Fruit fly (Drosophila melanogaster) whole organism, embryonic: ENCODE data around the gene CG4004.

Experiments
- Asciz ChIP-seq: fragments of 200-800 bp; sonication (Bioruptor generic); optimal IDR thresholded peaks from 2 replicates; lab custom pipeline; 2017; ENCODE audit warnings: missing biosample characterization, mild to moderate bottlenecking, missing genetic modification characterization, missing genetic modification reagents
- Atf3 ChIP-seq: fragments of 200-800 bp; sonication (Bioruptor generic); optimal IDR thresholded peaks from 3 replicates; lab custom pipeline; 2016; ENCODE audit warnings: missing biosample characterization, missing genetic modification characterization
- BEAF-32 ChIP-seq: fragments of 200-800 bp; sonication (Bioruptor generic); optimal IDR thresholded peaks from 3 replicates; lab custom pipeline; 2017; ENCODE audit warnings: missing biosample characterization, missing genetic modification characterization, mild to moderate bottlenecking, moderate library complexity, missing genetic modification reagents
- Blimp-1 ChIP-seq: fragments of 200-800 bp; sonication (Bioruptor generic); optimal IDR thresholded peaks from 3 replicates; lab custom pipeline; 2018; ENCODE audit warnings: missing biosample characterization, missing genetic modification characterization, mild to moderate bottlenecking, moderate library complexity, missing genetic modification reagents
- BtbVII ChIP-seq: fragments of 200-800 bp; sonication (Bioruptor generic); optimal IDR thresholded peaks from 3 replicates; lab custom pipeline; 2017; ENCODE audit warnings: missing biosample characterization, mild to moderate bottlenecking, missing genetic modification characterization
- CG12942 ChIP-seq: fragments of 200-800 bp; sonication (Bioruptor generic); optimal IDR thresholded peaks from 3 replicates; lab custom pipeline; 2016; ENCODE audit warnings: missing biosample characterization, missing genetic modification characterization
- CG13123 ChIP-seq: fragments of 200-800 bp; sonication (Bioruptor generic); optimal IDR thresholded peaks from 2 replicates; lab custom pipeline; 2016; ENCODE audit warnings: missing biosample characterization, missing genetic modification characterization
- CG14667 ChIP-seq: fragments of 200-800 bp; sonication (Bioruptor generic); IDR thresholded peaks from 2 replicates; pipeline ENCODE4 v1.3.6; 2022; ENCODE audit warnings: missing biosample characterization, missing genetic modification characterization
- CG16863 ChIP-seq: fragments of 200-800 bp; sonication (Bioruptor generic); optimal IDR thresholded peaks from 3 replicates; lab custom pipeline; 2016; ENCODE audit warnings: missing biosample characterization, missing genetic modification characterization
- CG17385 ChIP-seq: fragments of 200-800 bp; sonication (Bioruptor generic); optimal IDR thresholded peaks from 3 replicates; lab custom pipeline; 2018; ENCODE audit warnings: missing biosample characterization, mild to moderate bottlenecking, missing genetic modification characterization
- CG17612 ChIP-seq: fragments of 200-800 bp; sonication (Bioruptor generic); IDR thresholded peaks from 2 replicates; pipeline ENCODE4 v1.3.6; 2022; ENCODE audit warnings: missing biosample characterization, missing genetic modification characterization
- CG2129 ChIP-seq: fragments of 200-800 bp; sonication (Bioruptor generic); IDR thresholded peaks from 2 replicates; pipeline ENCODE4 v1.3.6; 2022; ENCODE audit warnings: missing biosample characterization, missing genetic modification characterization; ENCODE audit not compliant: partially characterized antibody
- CG2889 ChIP-seq: fragments of 200-800 bp; sonication (Bioruptor generic); IDR thresholded peaks from 3 replicates; pipeline ENCODE4 v1.3.6; 2022; ENCODE audit warnings: missing biosample characterization, missing genetic modification characterization
- CG32767 ChIP-seq: fragments of 200-800 bp; sonication (Bioruptor generic); IDR thresholded peaks from 2 replicates; pipeline ENCODE4 v1.3.6; 2022; ENCODE audit warnings: missing biosample characterization, missing genetic modification characterization
- CG32772 ChIP-seq: fragments of 200-800 bp; sonication (Bioruptor generic); IDR thresholded peaks from 2 replicates; pipeline ENCODE4 v1.3.6; 2022; ENCODE audit warnings: missing biosample characterization, missing genetic modification characterization
- CG34224 ChIP-seq: fragments of 200-800 bp; sonication (Bioruptor generic); IDR thresholded peaks from 3 replicates; pipeline ENCODE4 v1.3.6; 2022; ENCODE audit warnings: missing biosample characterization, missing genetic modification characterization; ENCODE audit not compliant: partially characterized antibody
- CG34422 ChIP-seq: fragments of 200-800 bp; sonication (Bioruptor generic); IDR thresholded peaks from 3 replicates; pipeline ENCODE4 v1.3.6; 2022; ENCODE audit warnings: missing biosample characterization, missing genetic modification characterization
- CG4328 ChIP-seq: fragments of 200-800 bp; sonication (Bioruptor generic); optimal IDR thresholded peaks from 3 replicates; lab custom pipeline; 2017; ENCODE audit warnings: missing biosample characterization, missing genetic modification reagents, missing genetic modification characterization
- CG4820 ChIP-seq: fragments of 200-800 bp; sonication (Bioruptor generic); optimal IDR thresholded peaks from 3 replicates; lab custom pipeline; 2016; ENCODE audit warnings: missing biosample characterization, missing genetic modification characterization
- CG4854 ChIP-seq: fragments of 200-800 bp; sonication (Bioruptor generic); optimal IDR thresholded peaks from 2 replicates; lab custom pipeline; 2016; ENCODE audit warnings: missing biosample characterization, missing genetic modification characterization, inconsistent platforms
- CG7556 ChIP-seq: fragments of 200-800 bp; sonication (Bioruptor generic); optimal IDR thresholded peaks from 2 replicates; lab custom pipeline; 2017; ENCODE audit warnings: missing biosample characterization, mild to moderate bottlenecking, missing genetic modification characterization
- CG8089 ChIP-seq: fragments of 200-800 bp; sonication (Bioruptor generic); optimal IDR thresholded peaks from 3 replicates; lab custom pipeline; 2016; ENCODE audit warnings: missing biosample characterization, missing genetic modification characterization
- CG8478 ChIP-seq: fragments of >200 bp; optimal IDR thresholded peaks from 2 replicates; lab custom pipeline; 2018
- CG8765 ChIP-seq: fragments of 200-800 bp; sonication (Bioruptor generic); IDR thresholded peaks from 2 replicates; pipeline ENCODE4 v1.3.6; 2022; ENCODE audit warnings: missing biosample characterization, missing genetic modification characterization
- CG9817 ChIP-seq: fragments of 200-800 bp; sonication (Bioruptor generic); optimal IDR thresholded peaks from 2 replicates; lab custom pipeline; 2018; ENCODE audit warnings: missing biosample characterization, mild to moderate bottlenecking, missing genetic modification characterization, moderate library complexity
- Dad ChIP-seq: fragments of 200-800 bp; sonication (Bioruptor generic); optimal IDR thresholded peaks from 3 replicates; lab custom pipeline; 2016; ENCODE audit warnings: missing biosample characterization, missing genetic modification characterization
- Doc3 ChIP-seq: fragments of 200-800 bp; sonication (Bioruptor generic); IDR thresholded peaks from 3 replicates; pipeline ENCODE4 v1.3.6; 2022; ENCODE audit warnings: missing biosample characterization, missing genetic modification characterization; ENCODE audit not compliant: partially characterized antibody
- HmgD ChIP-seq: fragments of 200-800 bp; sonication (Bioruptor generic); optimal IDR thresholded peaks from 3 replicates; lab custom pipeline; 2016; ENCODE audit warnings: missing biosample characterization, missing genetic modification characterization
- Hr51 ChIP-seq, 2 experiments: fragments of 200-800 bp; sonication (Bioruptor generic); optimal IDR thresholded peaks; 2 replicates in 1 of 2; 3 replicates in 1 of 2; lab custom pipeline; 2016 to 2018; ENCODE audit warnings: missing biosample characterization in 2 of 2, missing genetic modification characterization in 2 of 2, mild to moderate bottlenecking in 1 of 2, moderate library complexity in 1 of 2
- Jarid2 ChIP-seq: fragments of 200-800 bp; sonication (Bioruptor generic); optimal IDR thresholded peaks from 3 replicates; lab custom pipeline; 2017; ENCODE audit warnings: mild to moderate bottlenecking, missing biosample characterization, missing genetic modification reagents, missing genetic modification characterization
- Myb ChIP-seq: fragments of 200-800 bp; sonication (Bioruptor generic); optimal IDR thresholded peaks from 2 replicates; lab custom pipeline; 2016; ENCODE audit warnings: missing biosample characterization, missing genetic modification characterization
- Nf-YA ChIP-seq: fragments of 200-800 bp; sonication (Bioruptor generic); IDR thresholded peaks from 2 replicates; pipeline ENCODE4 v1.3.6; 2022; ENCODE audit warnings: missing biosample characterization, missing genetic modification characterization
- Optix ChIP-seq: fragments of 200-800 bp; sonication (Bioruptor generic); IDR thresholded peaks from 3 replicates; pipeline ENCODE4 v1.3.6; 2022; ENCODE audit warnings: missing biosample characterization, missing genetic modification characterization
- Poxn ChIP-seq: fragments of 200-800 bp; sonication (Bioruptor generic); IDR thresholded peaks from 2 replicates; pipeline ENCODE4 v1.3.6; 2022; ENCODE audit warnings: missing biosample characterization, missing genetic modification characterization
- Scr ChIP-seq: fragments of 200-800 bp; sonication (Bioruptor generic); IDR thresholded peaks from 2 replicates; pipeline ENCODE4 v1.3.6; 2022; ENCODE audit warnings: missing biosample characterization, missing genetic modification characterization; ENCODE audit not compliant: partially characterized antibody
- Xbp1 ChIP-seq: fragments of 200-800 bp; sonication (Bioruptor generic); optimal IDR thresholded peaks from 3 replicates; lab custom pipeline; 2016; ENCODE audit warnings: missing biosample characterization, mild to moderate bottlenecking, missing genetic modification characterization
- abd-A ChIP-seq: fragments of 200-800 bp; sonication (Bioruptor generic); optimal IDR thresholded peaks from 3 replicates; lab custom pipeline; 2019; ENCODE audit warnings: missing biosample characterization, mild to moderate bottlenecking, missing genetic modification characterization, moderate library complexity
- al ChIP-seq: fragments of 200-800 bp; sonication (Bioruptor generic); IDR thresholded peaks from 2 replicates; pipeline ENCODE4 v1.3.6; 2022; ENCODE audit warnings: missing biosample characterization, missing genetic modification characterization
- ash1 ChIP-seq: fragments of 200-800 bp; sonication (Bioruptor generic); optimal IDR thresholded peaks from 2 replicates; lab custom pipeline; 2018; ENCODE audit warnings: missing biosample characterization, mild to moderate bottlenecking, missing genetic modification characterization
- bcd ChIP-seq: fragments of 200-800 bp; sonication (Bioruptor generic); optimal IDR thresholded peaks from 2 replicates; lab custom pipeline; 2017; ENCODE audit warnings: missing biosample characterization, mild to moderate bottlenecking, missing genetic modification characterization
- ci ChIP-seq: fragments of 200-800 bp; sonication (Bioruptor generic); IDR thresholded peaks from 3 replicates; pipeline ENCODE4 v1.3.6; 2022; ENCODE audit warnings: missing biosample characterization, missing genetic modification characterization
- dati ChIP-seq: fragments of 200-800 bp; sonication (Bioruptor generic); IDR thresholded peaks from 2 replicates; pipeline ENCODE4 v1.3.6; 2022; ENCODE audit warnings: missing biosample characterization, missing genetic modification characterization
- gfzf ChIP-seq: fragments of 200-800 bp; sonication (Bioruptor generic); optimal IDR thresholded peaks from 2 replicates; lab custom pipeline; 2016; ENCODE audit warnings: missing biosample characterization, mild to moderate bottlenecking, missing genetic modification characterization, moderate library complexity
- pzg ChIP-seq: fragments of 200-800 bp; sonication (Bioruptor generic); optimal IDR thresholded peaks from 3 replicates; lab custom pipeline; 2018; ENCODE audit warnings: missing biosample characterization, mild to moderate bottlenecking, missing genetic modification characterization, moderate library complexity
- schlank ChIP-seq: fragments of 200-800 bp; sonication (Bioruptor generic); optimal IDR thresholded peaks from 2 replicates; lab custom pipeline; 2018; ENCODE audit warnings: missing biosample characterization, mild to moderate bottlenecking, missing genetic modification characterization
- sima ChIP-seq: fragments of 200-800 bp; sonication (Bioruptor generic); optimal IDR thresholded peaks from 2 replicates; lab custom pipeline; 2016; ENCODE audit warnings: missing biosample characterization, missing genetic modification characterization
- sr ChIP-seq: fragments of 200-800 bp; sonication (Bioruptor generic); IDR thresholded peaks from 3 replicates; pipeline ENCODE4 v1.3.6; 2022; ENCODE audit warnings: missing biosample characterization, missing genetic modification characterization
- ssp ChIP-seq: fragments of 200-800 bp; sonication (Bioruptor generic); IDR thresholded peaks from 2 replicates; pipeline ENCODE4 v1.3.6; 2022; ENCODE audit warnings: missing biosample characterization, missing genetic modification characterization
- tin ChIP-seq: fragments of 200-800 bp; sonication (Bioruptor generic); optimal IDR thresholded peaks from 3 replicates; lab custom pipeline; 2016; ENCODE audit warnings: missing biosample characterization, missing genetic modification characterization
- unc-4 ChIP-seq: fragments of 200-800 bp; sonication (Bioruptor generic); IDR thresholded peaks from 2 replicates; pipeline ENCODE4 v1.3.6; 2022; ENCODE audit warnings: missing biosample characterization, missing genetic modification characterization; ENCODE audit not compliant: partially characterized antibody

The CG4004 gene

DNA sequence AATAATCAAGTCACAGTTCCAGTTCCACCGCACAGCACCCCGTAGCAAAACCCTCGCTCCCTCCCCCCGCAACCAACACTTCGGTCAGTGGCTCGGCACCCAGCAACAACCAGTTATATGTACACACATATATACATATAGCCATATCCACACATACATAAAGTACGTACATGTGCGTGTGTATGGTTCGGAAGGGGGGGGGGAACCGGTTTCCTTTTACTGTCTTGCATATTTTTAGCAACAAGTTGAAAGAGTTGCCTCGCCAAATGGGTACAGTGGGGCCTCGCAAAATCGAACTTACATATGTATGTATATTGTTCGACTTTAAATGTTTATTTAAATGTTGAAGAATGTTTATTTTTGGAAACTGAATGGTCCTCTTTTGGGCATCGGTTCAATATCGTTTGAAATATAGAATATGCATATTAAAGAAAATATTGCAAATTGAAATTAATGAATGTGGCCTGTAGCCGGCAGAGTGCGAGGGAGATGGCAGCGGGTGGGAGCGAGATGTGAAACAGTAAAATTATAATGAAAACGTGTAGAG is 11.1 kb downstream of the CG4004 start (continued):
- peak; percentile 69; the same call in 1 of the 3 replicates for TF ChIP-seq CG2889 (GFP tag; lab: Robert Waterston, UW)
- TF ChIP-seq CG17612 (GFP tag; lab: Robert Waterston, UW), result peak; percentile 67
- TF ChIP-seq pzg, result no peak
- peak; percentile 67 for TF ChIP-seq BtbVII (GFP tag; lab: Kevin White, UChicago)
- TF ChIP-seq Optix, result no peak; the same call in 2 of the 3 replicates
- peak; percentile 63 for TF ChIP-seq CG9817 (tag; lab: Kevin White, UChicago)
- peak; percentile 58 to 75 for TF ChIP-seq Hr51 (GFP tag; optimal IDR thresholded peaks at IDR 0.05; lab: Kevin White, UChicago)
- peak; percentile 66 for TF ChIP-seq CG17385
- no peak for TF ChIP-seq sr (GFP tag; lab: Robert Waterston, UW)
- TF ChIP-seq CG8089 (GFP tag; lab: Kevin White, UChicago), result no peak
- TF ChIP-seq unc-4 (GFP tag; lab: Robert Waterston, UW), result no peak
- peak; percentile 66 for TF ChIP-seq CG14667
- TF ChIP-seq CG8765, result peak; percentile 53; the same call in 1 of the 2 replicates
- TF ChIP-seq HmgD, result no peak
- peak; percentile 66 for TF ChIP-seq CG4328 (GFP tag; lab: Kevin White, UChicago)
- peak; percentile 25 for TF ChIP-seq sima
- TF ChIP-seq CG8478 (lab: Kevin White, UChicago), result no peak
- TF ChIP-seq Asciz, result peak; percentile 56
- no peak for TF ChIP-seq Doc3 (GFP tag; lab: Robert Waterston, UW)
- peak; percentile 51 for TF ChIP-seq Nf-YA
- no peak for TF ChIP-seq Scr (GFP tag; lab: Robert Waterston, UW)
- TF ChIP-seq BEAF-32 (GFP tag; lab: Kevin White, UChicago), result no peak
- TF ChIP-seq CG4820 (GFP tag; lab: Kevin White, UChicago), result peak; percentile 7
- peak; percentile 71 for TF ChIP-seq Poxn (GFP tag; lab: Robert Waterston, UW)
- TF ChIP-seq CG32772 (GFP tag; lab: Robert Waterston, UW), result peak; percentile 69; the same call in 1 of the 2 replicates
- no peak for TF ChIP-seq CG2129 (GFP tag; lab: Robert Waterston, UW)
- peak; percentile 55 for TF ChIP-seq Xbp1 (GFP tag; lab: Kevin White, UChicago)
- TF ChIP-seq CG32767, result peak; percentile 75
- TF ChIP-seq tin (GFP tag; lab: Kevin White, UChicago), result peak; percentile 20
- peak; percentile 43 for TF ChIP-seq Blimp-1
- no peak for TF ChIP-seq schlank (tag; lab: Kevin White, UChicago)
- TF ChIP-seq al (GFP tag; lab: Robert Waterston, UW), result peak; percentile 90
- peak; percentile 26 for TF ChIP-seq Dad
- TF ChIP-seq ci, result peak; percentile 7; the same call in 1 of the 3 replicates
- TF ChIP-seq CG4854 (GFP tag; lab: Kevin White, UChicago), result peak; percentile 32
- peak; percentile 1 for TF ChIP-seq Atf3
- TF ChIP-seq Jarid2 (GFP tag; lab: Kevin White, UChicago), result no peak
- no peak for TF ChIP-seq gfzf (GFP tag; lab: Kevin White, UChicago)
- TF ChIP-seq ssp (GFP tag; lab: Robert Waterston, UW), result peak; percentile 61
- TF ChIP-seq ash1 (GFP tag; lab: Kevin White, UChicago), result no peak
- peak; percentile 71 for TF ChIP-seq bcd (GFP tag; lab: Kevin White, UChicago)
- TF ChIP-seq CG12942, result peak; percentile 41
- TF ChIP-seq CG7556 (GFP tag; lab: Kevin White, UChicago), result peak; percentile 70
- peak; percentile 50 for TF ChIP-seq abd-A
- TF ChIP-seq CG34224 (GFP tag; lab: Robert Waterston, UW), result no peak
- peak; percentile 73; the same call in 2 of the 3 replicates for TF ChIP-seq CG34422 (GFP tag; lab: Robert Waterston, UW)
- peak; percentile 46 for TF ChIP-seq Myb (GFP tag; lab: Kevin White, UChicago)
- peak; percentile 22 for TF ChIP-seq CG13123 (GFP tag; lab: Kevin White, UChicago)
- TF ChIP-seq CG16863 (GFP tag; lab: Kevin White, UChicago), result peak; percentile 30
- no peak for TF ChIP-seq dati (GFP tag; lab: Robert Waterston, UW)
